Fruit fly (Drosophila melanogaster) whole organism, prepupa: ENCODE results near the gene CG2767.

Experiments used
- CG10631 ChIP-seq: fragments of 200-800 bp; sonication (Bioruptor generic); optimal IDR thresholded peaks from 2 replicates; lab custom pipeline; 2016; ENCODE audit warnings: missing biosample characterization, missing genetic modification characterization
- CG10669 ChIP-seq: fragments of 200-800 bp; sonication (Bioruptor generic); optimal IDR thresholded peaks from 3 replicates; lab custom pipeline; 2018; ENCODE audit warnings: missing biosample characterization, mild to moderate bottlenecking, missing genetic modification characterization, moderate library complexity
- CG32006 ChIP-seq: fragments of 200-800 bp; sonication (Bioruptor generic); optimal IDR thresholded peaks from 3 replicates; lab custom pipeline; 2017; ENCODE audit warnings: missing biosample characterization, mild to moderate bottlenecking, missing genetic modification characterization
- CG6163 ChIP-seq: fragments of 200-800 bp; sonication (Bioruptor generic); IDR thresholded peaks from 3 replicates; pipeline ENCODE4 v1.3.6; 2022; ENCODE audit warnings: missing biosample characterization, missing genetic modification characterization
- CG6276 ChIP-seq: fragments of 200-800 bp; sonication (Bioruptor generic); optimal IDR thresholded peaks from 2 replicates; lab custom pipeline; 2017; ENCODE audit warnings: missing biosample characterization, mild to moderate bottlenecking, missing genetic modification characterization
- Eip78C ChIP-seq: fragments of 200-800 bp; sonication (Bioruptor generic); peaks from one replicate; lab custom pipeline; 2016; ENCODE audit warnings: missing biosample characterization, missing genetic modification characterization
- Gug ChIP-seq: fragments of 200-800 bp; sonication (Bioruptor generic); IDR thresholded peaks from 2 replicates; pipeline ENCODE4 v1.3.6; 2022; ENCODE audit warnings: missing biosample characterization, missing genetic modification characterization
- Hr39 ChIP-seq: fragments of 200-800 bp; sonication (Bioruptor generic); optimal IDR thresholded peaks from 2 replicates; lab custom pipeline; 2016; ENCODE audit warnings: missing biosample characterization, missing genetic modification characterization
- Hr4 ChIP-seq: fragments of 200-800 bp; sonication (Bioruptor generic); optimal IDR thresholded peaks from 3 replicates; lab custom pipeline; 2016; ENCODE audit warnings: missing biosample characterization, missing genetic modification characterization
- Lpt ChIP-seq: fragments of 200-800 bp; sonication (Bioruptor generic); optimal IDR thresholded peaks from 3 replicates; lab custom pipeline; 2016; ENCODE audit warnings: missing biosample characterization, missing genetic modification characterization
- acj6 ChIP-seq: fragments of 200-800 bp; sonication (Bioruptor generic); optimal IDR thresholded peaks from 3 replicates; lab custom pipeline; 2016; ENCODE audit warnings: missing biosample characterization, missing genetic modification characterization
- esn ChIP-seq: fragments of 200-800 bp; sonication (Bioruptor generic); optimal IDR thresholded peaks from 2 replicates; lab custom pipeline; 2016; ENCODE audit warnings: missing biosample characterization, mild to moderate bottlenecking, missing genetic modification characterization, moderate library complexity
- net ChIP-seq: fragments of 200-800 bp; sonication (Bioruptor generic); optimal IDR thresholded peaks from 3 replicates; lab custom pipeline; 2016; ENCODE audit warnings: missing biosample characterization, missing genetic modification characterization
- spab ChIP-seq: fragments of 200-800 bp; sonication (Bioruptor generic); optimal IDR thresholded peaks from 2 replicates; lab custom pipeline; 2017; ENCODE audit warnings: missing biosample characterization, mild to moderate bottlenecking, missing genetic modification characterization, missing genetic modification reagents

dm6 chr3R:7981396-7981795 lies 26.5 kb downstream of the CG2767 start:
- TF ChIP-seq CG6163 (GFP tag; lab: Robert Waterston, UW): no peak
- TF ChIP-seq Gug (GFP tag; lab: Robert Waterston, UW): no peak
- TF ChIP-seq net (GFP tag; lab: Kevin White, UChicago): no peak
- TF ChIP-seq CG10631 (GFP tag; lab: Kevin White, UChicago): no peak
- TF ChIP-seq Lpt: no peak
- TF ChIP-seq CG6276 (GFP tag; lab: Kevin White, UChicago): no peak
- no peak for TF ChIP-seq CG10669 (GFP tag; lab: Kevin White, UChicago)
- TF ChIP-seq Eip78C (GFP tag; lab: Kevin White, UChicago): no peak
- TF ChIP-seq acj6 (GFP tag; lab: Kevin White, UChicago): no peak
- TF ChIP-seq Hr4 (GFP tag; lab: Kevin White, UChicago): no peak
- no peak for TF ChIP-seq spab (GFP tag; lab: Kevin White, UChicago)
- no peak for TF ChIP-seq CG32006 (GFP tag; lab: Kevin White, UChicago)
- peak; percentile 31 for TF ChIP-seq esn (GFP tag; lab: Kevin White, UChicago)
- no peak for TF ChIP-seq Hr39
